Worm (Caenorhabditis elegans) whole organism, mixed stage, embryonic: ENCODE measurements around the gene Y57G11C.20.

ENCODE experiments used
- M03D4.4 ChIP-seq: sonication (generic microtip); optimal IDR thresholded peaks from 2 replicates; lab custom pipeline; 2017; ENCODE audit warnings: mild to moderate bottlenecking, missing genetic modification characterization, missing compliant biosample characterization
- bed-3 ChIP-seq: fragments of 200-800 bp; sonication (Bioruptor generic); optimal IDR thresholded peaks from 3 replicates; lab custom pipeline; 2018; ENCODE audit warnings: mild to moderate bottlenecking, missing genetic modification characterization, moderate library complexity, missing compliant biosample characterization
- blmp-1 ChIP-seq: fragments of 150-350 bp; optimal IDR thresholded peaks from 2 replicates; lab custom pipeline; 2014; ENCODE audit warnings: missing biosample characterization, missing genetic modification characterization
- ceh-39 ChIP-seq: fragments of 150-350 bp; optimal IDR thresholded peaks from 2 replicates; lab custom pipeline; 2014; ENCODE audit warnings: missing biosample characterization, missing genetic modification characterization
- ceh-43 ChIP-seq: fragments of 200-800 bp; sonication (Bioruptor generic); optimal IDR thresholded peaks from 2 replicates; lab custom pipeline; 2018; ENCODE audit warnings: mild to moderate bottlenecking, missing genetic modification characterization, moderate library complexity, missing compliant biosample characterization
- ceh-83 ChIP-seq: fragments of 200-800 bp; sonication (Bioruptor generic); optimal IDR thresholded peaks from 2 replicates; lab custom pipeline; 2018; ENCODE audit warnings: mild to moderate bottlenecking, missing genetic modification characterization, missing compliant biosample characterization
- ces-1 ChIP-seq: fragments of 150-350 bp; optimal IDR thresholded peaks from 2 replicates; lab custom pipeline; 2014; ENCODE audit warnings: missing biosample characterization, missing genetic modification reagents, missing genetic modification characterization
- cnd-1 ChIP-seq: fragments of 200-800 bp; sonication (Bioruptor generic); optimal IDR thresholded peaks from 2 replicates; lab custom pipeline; 2018; ENCODE audit warnings: mild to moderate bottlenecking, missing genetic modification characterization, missing compliant biosample characterization
- drap-1 ChIP-seq: fragments of 200-800 bp; sonication (Bioruptor generic); optimal IDR thresholded peaks from 3 replicates; lab custom pipeline; 2018; ENCODE audit warnings: mild to moderate bottlenecking, missing genetic modification characterization, missing compliant biosample characterization
- elt-1 ChIP-seq: sonication (generic microtip); optimal IDR thresholded peaks from 2 replicates; lab custom pipeline; 2017; ENCODE audit warnings: missing genetic modification characterization, mild to moderate bottlenecking, missing compliant biosample characterization, antibody characterized with exemption, moderate library complexity, borderline replicate concordance; ENCODE audit not compliant: insufficient read depth
- elt-3 ChIP-seq: fragments of 150-350 bp; optimal IDR thresholded peaks from 2 replicates; lab custom pipeline; 2014; ENCODE audit warnings: missing biosample characterization, missing genetic modification characterization
- flh-1 ChIP-seq: fragments of 200-800 bp; sonication (Bioruptor generic); optimal IDR thresholded peaks from 2 replicates; lab custom pipeline; 2018; ENCODE audit warnings: mild to moderate bottlenecking, missing genetic modification characterization, moderate library complexity, missing compliant biosample characterization
- ham-2 ChIP-seq: fragments of 200-800 bp; sonication (Bioruptor generic); optimal IDR thresholded peaks from 2 replicates; lab custom pipeline; 2018; ENCODE audit warnings: mild to moderate bottlenecking, missing genetic modification characterization, missing compliant biosample characterization
- hlh-1 ChIP-seq: fragments of 150-350 bp; optimal IDR thresholded peaks from 2 replicates; lab custom pipeline; 2014; ENCODE audit warnings: missing biosample characterization, missing genetic modification reagents, missing genetic modification characterization
- lin-13 ChIP-seq: fragments of 150-350 bp; optimal IDR thresholded peaks from 2 replicates; lab custom pipeline; 2014; ENCODE audit warnings: missing biosample characterization, missing genetic modification characterization
- lin-32 ChIP-seq: fragments of 200-800 bp; sonication (Bioruptor generic); optimal IDR thresholded peaks from 2 replicates; lab custom pipeline; 2018; ENCODE audit warnings: mild to moderate bottlenecking, missing genetic modification characterization, missing compliant biosample characterization
- lsy-2 ChIP-seq: fragments of 150-350 bp; optimal IDR thresholded peaks from 2 replicates; lab custom pipeline; 2014; ENCODE audit warnings: missing biosample characterization, missing genetic modification characterization
- mab-5 ChIP-seq: fragments of 150-350 bp; optimal IDR thresholded peaks from 2 replicates; lab custom pipeline; 2014; ENCODE audit warnings: missing biosample characterization, missing genetic modification characterization
- mep-1 ChIP-seq: fragments of 150-350 bp; optimal IDR thresholded peaks from 2 replicates; lab custom pipeline; 2017; ENCODE audit warnings: missing biosample characterization, missing genetic modification reagents, missing genetic modification characterization, inconsistent platforms
- mls-2 ChIP-seq: sonication (generic microtip); optimal IDR thresholded peaks from 2 replicates; lab custom pipeline; 2016; ENCODE audit warnings: mild to moderate bottlenecking, missing genetic modification characterization, moderate library complexity, missing compliant biosample characterization
- nhr-12 ChIP-seq: fragments of 150-350 bp; optimal IDR thresholded peaks from 2 replicates; lab custom pipeline; 2014; ENCODE audit warnings: missing biosample characterization, missing genetic modification characterization
- nhr-2 ChIP-seq: fragments of 150-350 bp; optimal IDR thresholded peaks from 2 replicates; lab custom pipeline; 2014; ENCODE audit warnings: missing biosample characterization, missing genetic modification characterization
- nhr-237 ChIP-seq: fragments of 150-350 bp; optimal IDR thresholded peaks from 2 replicates; lab custom pipeline; 2014; ENCODE audit warnings: missing biosample characterization, missing genetic modification characterization
- nhr-28 ChIP-seq: fragments of 150-350 bp; optimal IDR thresholded peaks from 2 replicates; lab custom pipeline; 2014; ENCODE audit warnings: missing biosample characterization, missing genetic modification characterization
- nhr-76 ChIP-seq: sonication (generic microtip); optimal IDR thresholded peaks from 2 replicates; lab custom pipeline; 2017; ENCODE audit warnings: missing biosample characterization, missing genetic modification characterization
- sem-2 ChIP-seq: fragments of 200-800 bp; sonication (Bioruptor generic); optimal IDR thresholded peaks from 2 replicates; lab custom pipeline; 2018; ENCODE audit warnings: mild to moderate bottlenecking, missing genetic modification characterization, missing compliant biosample characterization
- snpc-4 ChIP-seq: fragments of 150-350 bp; optimal IDR thresholded peaks from 2 replicates; lab custom pipeline; 2014; ENCODE audit warnings: missing biosample characterization, missing genetic modification characterization
- sptf-1 ChIP-seq: sonication (generic microtip); optimal IDR thresholded peaks from 2 replicates; lab custom pipeline; 2017; ENCODE audit warnings: mild to moderate bottlenecking, missing genetic modification characterization, moderate library complexity, missing compliant biosample characterization
- unc-120 ChIP-seq: sonication (generic microtip); optimal IDR thresholded peaks from 2 replicates; lab custom pipeline; 2017; ENCODE audit warnings: missing genetic modification characterization, missing compliant biosample characterization; ENCODE audit not compliant: poor library complexity, severe bottlenecking
- unc-39 ChIP-seq: fragments of 150-350 bp; optimal IDR thresholded peaks from 2 replicates; lab custom pipeline; 2014; ENCODE audit warnings: missing biosample characterization, missing genetic modification characterization
- unc-62 ChIP-seq: fragments of 150-350 bp; optimal IDR thresholded peaks from 2 replicates; lab custom pipeline; 2014; ENCODE audit warnings: missing biosample characterization, missing genetic modification reagents, missing genetic modification characterization
- zip-8 ChIP-seq: fragments of 150-350 bp; optimal IDR thresholded peaks from 2 replicates; lab custom pipeline; 2014; ENCODE audit warnings: missing biosample characterization, missing genetic modification characterization
- ztf-11 ChIP-seq: fragments of 150-350 bp; optimal IDR thresholded peaks from 2 replicates; lab custom pipeline; 2014; ENCODE audit warnings: missing biosample characterization, missing genetic modification characterization

Y57G11C.20 gene

DNA sequence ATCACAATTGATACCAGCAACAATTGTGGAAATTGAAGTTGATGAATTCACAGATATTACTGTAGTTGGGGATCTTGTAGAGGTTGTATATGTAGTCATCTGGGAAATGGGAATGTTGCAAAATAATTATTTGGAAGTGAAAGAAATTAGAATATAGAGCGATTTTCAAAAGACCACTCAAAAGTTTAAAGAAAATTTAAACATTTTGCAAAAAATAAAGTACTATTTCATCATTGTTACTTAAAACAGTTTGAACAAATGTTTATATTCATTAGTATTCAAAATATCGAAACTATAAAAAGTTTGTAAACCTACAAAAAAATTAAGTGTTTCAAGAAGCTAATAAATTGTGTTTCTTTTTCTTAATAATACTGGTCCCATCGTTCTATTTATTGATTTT lies 26.9 kb upstream of the Y57G11C.20 start, which contains the start of gene Y57G11C.46:
Y57G11C.46 (minus strand) TSS at position 101 of the 400 bp plus-strand sequence.
- TF ChIP-seq ham-2 (GFP tag; lab: Kevin White, UChicago), result no peak
- no peak for TF ChIP-seq ces-1 (GFP tag; lab: Kevin White, UChicago)
- TF ChIP-seq lin-13 (tag; lab: Kevin White, UChicago), result no peak
- TF ChIP-seq cnd-1 (tag; lab: Kevin White, UChicago), result no peak
- TF ChIP-seq nhr-237, result no peak
- no peak for TF ChIP-seq flh-1 (GFP tag; lab: Kevin White, UChicago)
- TF ChIP-seq ztf-11 (tag; lab: Kevin White, UChicago), result no peak
- TF ChIP-seq M03D4.4 (tag; lab: Kevin White, UChicago), result no peak
- TF ChIP-seq elt-1 (tag; lab: Kevin White, UChicago), result no peak
- TF ChIP-seq nhr-28 (tag; lab: Kevin White, UChicago), result no peak
- TF ChIP-seq blmp-1 (tag; lab: Kevin White, UChicago), result no peak

ce11 chrIV:14822267-14822666 lies 20.9 kb upstream of the Y57G11C.20 start:
- TF ChIP-seq ces-1 (GFP tag; lab: Kevin White, UChicago) (peak; percentile 37), bed-3 (no peak)

DNA sequence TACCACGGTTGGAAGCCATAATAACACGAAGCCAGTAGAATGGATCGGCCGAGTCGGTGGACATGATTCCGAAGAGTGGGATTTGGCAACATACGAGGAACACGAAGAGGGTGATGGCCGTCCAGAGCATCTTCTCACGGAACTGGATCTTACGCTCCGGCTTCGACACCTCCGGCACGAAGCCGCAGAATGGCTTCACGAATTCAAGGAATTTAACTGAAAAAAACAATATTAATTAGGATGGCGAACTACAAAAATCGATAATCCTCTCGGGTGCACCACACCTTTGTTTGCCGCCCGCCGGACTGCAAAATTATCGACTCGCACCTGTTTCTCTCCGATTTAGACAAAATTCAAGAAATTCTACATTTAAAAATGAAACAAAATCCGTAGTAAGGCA lies 19.0 kb upstream of the Y57G11C.20 start:
- TF ChIP-seq cnd-1 (tag; lab: Kevin White, UChicago), result no peak
- TF ChIP-seq, all 35 proteins: peak for 0

- TF ChIP-seq mls-2 (tag; lab: Kevin White, UChicago), result no peak
- no peak for TF ChIP-seq hlh-1 (tag; lab: Kevin White, UChicago)
- TF ChIP-seq sptf-1, result peak; percentile 49
- TF ChIP-seq nhr-12 (tag; lab: Kevin White, UChicago), result no peak
- TF ChIP-seq mab-5 (tag; lab: Kevin White, UChicago), result no peak
- no peak for TF ChIP-seq ceh-43 (GFP tag; lab: Kevin White, UChicago)
- TF ChIP-seq unc-62, result no peak
- no peak for TF ChIP-seq bed-3
- no peak for TF ChIP-seq zip-8 (tag; lab: Kevin White, UChicago)
- peak; percentile 46 for TF ChIP-seq cnd-1 (tag; lab: Kevin White, UChicago)
- TF ChIP-seq lsy-2 (tag; lab: Kevin White, UChicago), result peak; percentile 97
- TF ChIP-seq elt-1 (tag; lab: Kevin White, UChicago), result no peak
- TF ChIP-seq sem-2, result no peak
- TF ChIP-seq elt-3 (tag; lab: Kevin White, UChicago), result no peak
- TF ChIP-seq ceh-83 (GFP tag; lab: Kevin White, UChicago), result peak; percentile 35
- TF ChIP-seq nhr-76, result no peak
- TF ChIP-seq mep-1 (tag; lab: Kevin White, UChicago), result peak; percentile 35
- no peak for TF ChIP-seq lin-32 (GFP tag; lab: Kevin White, UChicago)
- peak; percentile 64 for TF ChIP-seq ces-1 (GFP tag; lab: Kevin White, UChicago)
- TF ChIP-seq ceh-39 (tag; lab: Kevin White, UChicago), result peak; percentile 69
- TF ChIP-seq lin-13 (tag; lab: Kevin White, UChicago), result peak; percentile 68
- no peak for TF ChIP-seq unc-39 (tag; lab: Kevin White, UChicago)
- peak; percentile 41 for TF ChIP-seq drap-1
- peak; percentile 61 for TF ChIP-seq M03D4.4 (tag; lab: Kevin White, UChicago)
- peak; percentile 46 for TF ChIP-seq unc-120 (tag; lab: Kevin White, UChicago)
- peak; percentile 83 for TF ChIP-seq nhr-237
- TF ChIP-seq, all 35 proteins: peak for 12
Observed at ce11 chrIV:14824878-14825352, 18.2 kb upstream of the Y57G11C.20 start, which contains the start of gene sec-61.A. Gene sec-61.A, minus strand, starts transcription at chrIV:14825264.

- TF ChIP-seq snpc-4 (tag; lab: Kevin White, UChicago) (no peak), flh-1 (GFP tag; lab: Kevin White, UChicago) (no peak), elt-3 (tag; lab: Kevin White, UChicago) (no peak), ceh-39 (tag; lab: Kevin White, UChicago) (no peak), lin-13 (tag; lab: Kevin White, UChicago) (no peak), cnd-1 (tag; lab: Kevin White, UChicago) (no peak), mls-2 (tag; lab: Kevin White, UChicago) (no peak), nhr-28 (tag; lab: Kevin White, UChicago) (no peak), ham-2 (GFP tag; lab: Kevin White, UChicago) (no peak), sptf-1 (no peak), nhr-76 (no peak), nhr-2 (tag; lab: Kevin White, UChicago) (no peak), drap-1 (no peak), nhr-12 (tag; lab: Kevin White, UChicago) (no peak), hlh-1 (tag; lab: Kevin White, UChicago) (no peak), unc-120 (tag; lab: Kevin White, UChicago) (no peak), bed-3 (no peak)
Observed at ce11 chrIV:14825379-14825778, 17.8 kb upstream of the Y57G11C.20 start, which contains the start of gene rps-18. Gene rps-18, plus strand, starts transcription at chrIV:14825679.
